Fruit fly (Drosophila melanogaster) whole organism, embryonic: ENCODE data around the gene Ir75b.

Experiments
- CG11504 ChIP-seq: fragments of 200-800 bp; sonication (Bioruptor generic); optimal IDR thresholded peaks from 3 replicates; lab custom pipeline; 2019; ENCODE audit warnings: missing biosample characterization, mild to moderate bottlenecking, missing genetic modification characterization, moderate library complexity
- CG30403 ChIP-seq: fragments of 200-800 bp; sonication (Bioruptor generic); optimal IDR thresholded peaks from 3 replicates; lab custom pipeline; 2016; ENCODE audit warnings: missing biosample characterization, missing genetic modification characterization
- CG34224 ChIP-seq: fragments of 200-800 bp; sonication (Bioruptor generic); IDR thresholded peaks from 3 replicates; pipeline ENCODE4 v1.3.6; 2022; ENCODE audit warnings: missing biosample characterization, missing genetic modification characterization; ENCODE audit not compliant: partially characterized antibody
- HLH4C ChIP-seq: fragments of 200-800 bp; sonication (Bioruptor generic); IDR thresholded peaks from 3 replicates; pipeline ENCODE4 v1.3.6; 2022; ENCODE audit warnings: missing biosample characterization, missing genetic modification characterization; ENCODE audit not compliant: partially characterized antibody
- Spps ChIP-seq: fragments of 200-800 bp; sonication (Bioruptor generic); optimal IDR thresholded peaks from 2 replicates; lab custom pipeline; 2018; ENCODE audit warnings: missing biosample characterization, mild to moderate bottlenecking, missing genetic modification characterization
- amos ChIP-seq: fragments of 200-800 bp; sonication (Bioruptor generic); IDR thresholded peaks from 2 replicates; pipeline ENCODE4 v1.3.6; 2022; ENCODE audit warnings: missing biosample characterization, missing genetic modification characterization; ENCODE audit not compliant: partially characterized antibody
- btn ChIP-seq: fragments of 200-800 bp; sonication (Bioruptor generic); optimal IDR thresholded peaks from 2 replicates; lab custom pipeline; 2016; ENCODE audit warnings: missing biosample characterization, missing genetic modification characterization
- sima ChIP-seq: fragments of 200-800 bp; sonication (Bioruptor generic); optimal IDR thresholded peaks from 2 replicates; lab custom pipeline; 2016; ENCODE audit warnings: missing biosample characterization, missing genetic modification characterization
- vvl ChIP-seq: fragments of 200-800 bp; sonication (Bioruptor generic); IDR thresholded peaks from 2 replicates; pipeline ENCODE4 v1.3.6; 2022; ENCODE audit warnings: missing biosample characterization, missing genetic modification characterization

DNA sequence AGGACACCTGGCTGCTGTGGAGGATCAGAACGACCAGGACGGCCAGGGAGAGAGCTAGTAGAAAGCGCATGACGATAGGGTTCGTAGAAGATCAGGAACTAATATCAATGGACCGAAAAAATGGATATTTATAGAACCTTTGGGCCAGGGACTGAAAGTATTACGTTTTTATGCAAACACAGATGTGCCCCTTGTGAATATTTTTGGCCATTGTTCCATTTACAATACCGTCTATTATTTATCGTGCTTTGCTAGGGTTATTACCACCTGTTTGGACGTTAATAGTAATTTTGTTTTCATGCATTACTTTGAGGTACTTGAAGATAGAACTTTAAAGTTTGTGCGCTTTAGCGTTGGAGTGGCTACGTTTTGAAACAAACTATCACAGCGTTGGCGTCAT is 13.5 kb upstream of the Ir75b start, which contains the start of gene CG32188:
- TF ChIP-seq CG11504, result no peak
- TF ChIP-seq CG34224 (GFP tag; lab: Robert Waterston, UW), result no peak
- TF ChIP-seq HLH4C (GFP tag; lab: Robert Waterston, UW), result no peak
- TF ChIP-seq amos (GFP tag; lab: Robert Waterston, UW), result no peak
- no peak for TF ChIP-seq btn (GFP tag; lab: Kevin White, UChicago)
- no peak for TF ChIP-seq vvl (GFP tag; lab: Robert Waterston, UW)
- TF ChIP-seq Spps (tag; lab: Kevin White, UChicago), result no peak
- no peak for TF ChIP-seq sima (GFP tag; lab: Kevin White, UChicago)
- TF ChIP-seq CG30403 (GFP tag; lab: Kevin White, UChicago), result no peak
